Comparison of ENCODE assay signal across 2 fruit fly cellular contexts in genomic region chr3R:8336012-8336567, dm6.
TF ChIP-seq lines count a peak whose summit lies in the region.

No protein-coding gene starts in this region.

- TF ChIP-seq CTCF in whole organism, embryonic (GFP tag; optimal IDR thresholded peaks at IDR 0.05; lab: Kevin White, UChicago) = no peak

TF ChIP-seq in whole organism, embryonic, 481 proteins besides CTCF, POLR2A, EP300 and RAD21 (continues in another document):
- peak; percentile 39 for TF ChIP-seq CG4404 (GFP tag; IDR thresholded peaks at IDR 0.05; lab: Robert Waterston, UW)
- 0 out of 2 replicates have a peak, but pooled peaks have one; percentile 26 for TF ChIP-seq CG31441 (GFP tag; IDR thresholded peaks at IDR 0.05; lab: Robert Waterston, UW)
- TF ChIP-seq tap (tag; optimal IDR thresholded peaks at IDR 0.05; lab: Kevin White, UChicago) = no peak
- no peak for TF ChIP-seq CG15514 (GFP tag; optimal IDR thresholded peaks at IDR 0.05; lab: Kevin White, UChicago)
- no peak for TF ChIP-seq abd-A (tag; optimal IDR thresholded peaks at IDR 0.05; lab: Kevin White, UChicago)
- TF ChIP-seq CG33557 (GFP tag; optimal IDR thresholded peaks at IDR 0.05; lab: Kevin White, UChicago) = peak; percentile 47
- peak; percentile 65 for TF ChIP-seq dmrt11E (tag; optimal IDR thresholded peaks at IDR 0.05; lab: Kevin White, UChicago)
- peak; percentile 44 for TF ChIP-seq CG10979 (tag; optimal IDR thresholded peaks at IDR 0.05; lab: Kevin White, UChicago)
- peak; percentile 30 for TF ChIP-seq Ssrp (tag; optimal IDR thresholded peaks at IDR 0.05; lab: Kevin White, UChicago)
- TF ChIP-seq CG15696 (tag; optimal IDR thresholded peaks at IDR 0.05; lab: Kevin White, UChicago) = peak; percentile 84
- TF ChIP-seq Rx (GFP tag; IDR thresholded peaks at IDR 0.05; lab: Robert Waterston, UW) = no peak
- TF ChIP-seq CG2202 (tag; optimal IDR thresholded peaks at IDR 0.05; lab: Kevin White, UChicago) = no peak
- no peak for TF ChIP-seq CG9215 (GFP tag; IDR thresholded peaks at IDR 0.05; lab: Robert Waterston, UW)
- TF ChIP-seq CG16815 (GFP tag; optimal IDR thresholded peaks at IDR 0.05; lab: Kevin White, UChicago) = peak; percentile 33
- no peak for TF ChIP-seq emc (GFP tag; optimal IDR thresholded peaks at IDR 0.05; lab: Kevin White, UChicago)
- no peak for TF ChIP-seq CG14667 (GFP tag; IDR thresholded peaks at IDR 0.05; lab: Robert Waterston, UW)
- peak; percentile 7 for TF ChIP-seq trem (tag; optimal IDR thresholded peaks at IDR 0.05; lab: Kevin White, UChicago)
- TF ChIP-seq fd96Cb (tag; optimal IDR thresholded peaks at IDR 0.05; lab: Kevin White, UChicago) = peak; percentile 2
- no peak for TF ChIP-seq vvl (GFP tag; IDR thresholded peaks at IDR 0.05; lab: Robert Waterston, UW)
- no peak for TF ChIP-seq Ravus (GFP tag; IDR thresholded peaks at IDR 0.05; lab: Robert Waterston, UW)
- no peak for TF ChIP-seq CG6791 (GFP tag; IDR thresholded peaks at IDR 0.05; lab: Robert Waterston, UW; ENCODE audit: partially characterized antibody)
- TF ChIP-seq ftz-f1 (GFP tag; optimal IDR thresholded peaks at IDR 0.05; lab: Kevin White, UChicago) = no peak
- TF ChIP-seq phol (tag; optimal IDR thresholded peaks at IDR 0.05; lab: Kevin White, UChicago) = peak; percentile 36
- TF ChIP-seq CoRest (tag; optimal IDR thresholded peaks at IDR 0.05; lab: Kevin White, UChicago) = peak; percentile 25
- no peak for TF ChIP-seq prd (optimal IDR thresholded peaks at IDR 0.05; lab: Kevin White, UChicago)
- TF ChIP-seq prd (GFP tag; IDR thresholded peaks at IDR 0.05; lab: Robert Waterston, UW) = 0 out of 3 replicates have a peak, but pooled peaks have one; percentile 19
- peak; percentile 55 for TF ChIP-seq CG2712 (tag; optimal IDR thresholded peaks at IDR 0.05; lab: Kevin White, UChicago)
- TF ChIP-seq zen (tag; optimal IDR thresholded peaks at IDR 0.05; lab: Kevin White, UChicago) = peak; percentile 15
- TF ChIP-seq pum (GFP tag; optimal IDR thresholded peaks at IDR 0.05; lab: Kevin White, UChicago) = no peak
- TF ChIP-seq nmo (GFP tag; optimal IDR thresholded peaks at IDR 0.05; lab: Kevin White, UChicago) = peak; percentile 41
- TF ChIP-seq Ada2b (GFP tag; IDR thresholded peaks at IDR 0.05; lab: Robert Waterston, UW) = no peak
- TF ChIP-seq zf30C (GFP tag; optimal IDR thresholded peaks at IDR 0.05; lab: Kevin White, UChicago) = peak; percentile 74
- peak; percentile 62 for TF ChIP-seq CG9727 (GFP tag; optimal IDR thresholded peaks at IDR 0.05; lab: Kevin White, UChicago)
- no peak for TF ChIP-seq Dad (GFP tag; optimal IDR thresholded peaks at IDR 0.05; lab: Kevin White, UChicago)
- peak; percentile 51 for TF ChIP-seq CG18262 (tag; optimal IDR thresholded peaks at IDR 0.05; lab: Kevin White, UChicago)
- no peak for TF ChIP-seq CG11085 (GFP tag; IDR thresholded peaks at IDR 0.05; lab: Robert Waterston, UW)
- peak; percentile 38 for TF ChIP-seq CG14710 (tag; optimal IDR thresholded peaks at IDR 0.05; lab: Kevin White, UChicago)
- no peak for TF ChIP-seq Gsc (GFP tag; IDR thresholded peaks at IDR 0.05; lab: Robert Waterston, UW)
- no peak for TF ChIP-seq CG12659 (GFP tag; optimal IDR thresholded peaks at IDR 0.05; lab: Kevin White, UChicago)
- peak; percentile 6 for TF ChIP-seq CG8388 (GFP tag; optimal IDR thresholded peaks at IDR 0.05; lab: Kevin White, UChicago)
- no peak for TF ChIP-seq CG1602 (GFP tag; optimal IDR thresholded peaks at IDR 0.05; lab: Kevin White, UChicago)
- peak; percentile 17 for TF ChIP-seq D19A (tag; optimal IDR thresholded peaks at IDR 0.05; lab: Kevin White, UChicago)
- TF ChIP-seq Fer3 (tag; optimal IDR thresholded peaks at IDR 0.05; lab: Kevin White, UChicago) = no peak
- no peak for TF ChIP-seq CG11695 (GFP tag; IDR thresholded peaks at IDR 0.05; lab: Robert Waterston, UW)
- TF ChIP-seq Kr (GFP tag; optimal IDR thresholded peaks at IDR 0.05; lab: Kevin White, UChicago) = peak; percentile 39
- TF ChIP-seq lov (optimal IDR thresholded peaks at IDR 0.05; lab: Kevin White, UChicago) = no peak
- no peak for TF ChIP-seq lov (GFP tag; IDR thresholded peaks at IDR 0.05; lab: Robert Waterston, UW)

TF ChIP-seq in whole organism, prepupa, 60 proteins besides CTCF, POLR2A, EP300 and RAD21:
- TF ChIP-seq Eip78C (GFP tag; lab: Kevin White, UChicago) (peak; percentile 11), Sox102F (GFP tag; optimal IDR thresholded peaks at IDR 0.05; lab: Kevin White, UChicago) (no peak), Smox (GFP tag; optimal IDR thresholded peaks at IDR 0.05; lab: Kevin White, UChicago) (no peak), CG15336 (GFP tag; IDR thresholded peaks at IDR 0.05; lab: Robert Waterston, UW) (no peak), Lpt (GFP tag; optimal IDR thresholded peaks at IDR 0.05; lab: Kevin White, UChicago) (no peak), Ets96B (tag; optimal IDR thresholded peaks at IDR 0.05; lab: Kevin White, UChicago) (no peak), fkh (GFP tag; optimal IDR thresholded peaks at IDR 0.05; lab: Kevin White, UChicago) (no peak), CG10631 (GFP tag; optimal IDR thresholded peaks at IDR 0.05; lab: Kevin White, UChicago) (no peak)
